Fruit fly (Drosophila melanogaster) whole organism, pupa: Measurements from ENCODE around the gene CG6726.

Experiments used
- CG12605 ChIP-seq: fragments of 200-800 bp; sonication (Bioruptor generic); IDR thresholded peaks from 2 replicates; pipeline ENCODE4 v1.3.6; 2022; ENCODE audit warnings: missing biosample characterization, missing genetic modification characterization
- CG13204 ChIP-seq: fragments of 200-800 bp; sonication (Bioruptor generic); optimal IDR thresholded peaks from 2 replicates; lab custom pipeline; 2018; ENCODE audit warnings: missing biosample characterization, mild to moderate bottlenecking, missing genetic modification characterization, moderate library complexity
- CG14655 ChIP-seq: fragments of 200-800 bp; sonication (Bioruptor generic); optimal IDR thresholded peaks from 3 replicates; lab custom pipeline; 2017; ENCODE audit warnings: mild to moderate bottlenecking, missing biosample characterization, missing genetic modification reagents, missing genetic modification characterization
- CG15710 ChIP-seq: fragments of 200-800 bp; sonication (Bioruptor generic); optimal IDR thresholded peaks from 2 replicates; lab custom pipeline; 2018; ENCODE audit warnings: missing biosample characterization, mild to moderate bottlenecking, missing genetic modification characterization, moderate library complexity
- CG17806 ChIP-seq: fragments of 200-800 bp; sonication (Bioruptor generic); optimal IDR thresholded peaks from 2 replicates; lab custom pipeline; 2018; ENCODE audit warnings: missing biosample characterization, mild to moderate bottlenecking, missing genetic modification characterization, moderate library complexity
- CG32121 ChIP-seq: fragments of 200-800 bp; sonication (Bioruptor generic); IDR thresholded peaks from 2 replicates; pipeline ENCODE4 v1.3.6; 2022; ENCODE audit warnings: missing biosample characterization, missing genetic modification characterization
- CG34367 ChIP-seq: fragments of 200-800 bp; sonication (Bioruptor generic); optimal IDR thresholded peaks from 2 replicates; lab custom pipeline; 2018; ENCODE audit warnings: missing biosample characterization, mild to moderate bottlenecking, missing genetic modification characterization
- CG4496 ChIP-seq: fragments of 200-800 bp; sonication (Bioruptor generic); IDR thresholded peaks from 3 replicates; pipeline ENCODE4 v1.3.6; 2022; ENCODE audit warnings: missing biosample characterization, missing genetic modification characterization
- CG8159 ChIP-seq: fragments of 200-800 bp; sonication (Bioruptor generic); optimal IDR thresholded peaks from 3 replicates; lab custom pipeline; 2018; ENCODE audit warnings: missing biosample characterization, mild to moderate bottlenecking, missing genetic modification characterization, moderate library complexity
- CG8301 ChIP-seq: fragments of 200-800 bp; sonication (Bioruptor generic); optimal IDR thresholded peaks from 2 replicates; lab custom pipeline; 2018; ENCODE audit warnings: missing biosample characterization, mild to moderate bottlenecking, missing genetic modification characterization
- CG9948 ChIP-seq: fragments of 200-800 bp; sonication (Bioruptor generic); optimal IDR thresholded peaks from 2 replicates; lab custom pipeline; 2018; ENCODE audit warnings: missing biosample characterization, mild to moderate bottlenecking, missing genetic modification characterization, moderate library complexity
- D1 ChIP-seq: fragments of 200-800 bp; sonication (Bioruptor generic); optimal IDR thresholded peaks from 2 replicates; lab custom pipeline; 2018; ENCODE audit warnings: missing biosample characterization, mild to moderate bottlenecking, missing genetic modification characterization, moderate library complexity
- EcR ChIP-seq: fragments of 200-800 bp; sonication (Bioruptor generic); optimal IDR thresholded peaks from 3 replicates; lab custom pipeline; 2019; ENCODE audit warnings: missing biosample characterization, missing genetic modification characterization, mild to moderate bottlenecking, moderate library complexity, missing genetic modification reagents
- Ets98B ChIP-seq: fragments of 200-800 bp; sonication (Bioruptor generic); IDR thresholded peaks from 2 replicates; pipeline ENCODE4 v1.3.6; 2022; ENCODE audit warnings: missing biosample characterization, missing genetic modification characterization
- Pif1A ChIP-seq: fragments of 200-800 bp; sonication (Bioruptor generic); optimal IDR thresholded peaks from 3 replicates; lab custom pipeline; 2016; ENCODE audit warnings: missing biosample characterization, missing genetic modification characterization
- Pif1B ChIP-seq: fragments of 200-800 bp; sonication (Bioruptor generic); optimal IDR thresholded peaks from 3 replicates; lab custom pipeline; 2016; ENCODE audit warnings: missing biosample characterization, missing genetic modification characterization
- Snoo ChIP-seq: fragments of 200-800 bp; sonication (Bioruptor generic); optimal IDR thresholded peaks from 3 replicates; lab custom pipeline; 2017; ENCODE audit warnings: missing biosample characterization, mild to moderate bottlenecking, missing genetic modification characterization, inconsistent platforms
- fd96Ca ChIP-seq: fragments of 200-800 bp; sonication (Bioruptor generic); IDR thresholded peaks from 3 replicates; pipeline ENCODE4 v1.3.6; 2022; ENCODE audit warnings: missing biosample characterization, missing genetic modification characterization
- gl ChIP-seq: fragments of 200-800 bp; sonication (Bioruptor generic); optimal IDR thresholded peaks from 2 replicates; lab custom pipeline; 2018; ENCODE audit warnings: missing biosample characterization, mild to moderate bottlenecking, missing genetic modification characterization
- rn ChIP-seq: fragments of 200-800 bp; sonication (Bioruptor generic); IDR thresholded peaks from 2 replicates; pipeline ENCODE4 v1.3.6; 2022; ENCODE audit warnings: missing biosample characterization, missing genetic modification characterization

Gene CG6726

DNA sequence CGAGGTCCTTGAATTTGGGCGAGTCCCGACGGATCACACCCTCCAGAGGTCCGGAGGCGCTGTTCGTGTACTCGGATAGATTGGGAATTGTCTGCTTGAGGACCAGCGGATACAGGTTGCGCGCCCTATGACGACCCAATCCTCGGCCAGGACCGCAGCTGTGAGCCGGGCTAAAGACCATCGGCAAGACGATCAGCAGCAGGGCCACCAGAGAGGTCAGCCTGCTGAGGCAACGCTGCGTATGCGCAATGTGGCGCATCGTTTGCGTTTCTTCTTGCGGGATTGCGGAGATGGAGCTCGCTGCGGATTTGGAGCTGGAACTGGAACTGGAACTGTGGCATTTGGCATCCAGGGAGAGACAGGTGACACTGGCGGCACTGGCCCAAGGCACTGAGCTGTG, 49.6 kb downstream of the CG6726 start:
- no peak for TF ChIP-seq Pif1B (GFP tag; lab: Kevin White, UChicago)
- TF ChIP-seq CG8159 (tag; lab: Kevin White, UChicago) = no peak
- TF ChIP-seq CG15710 (tag; lab: Kevin White, UChicago) = no peak
- no peak for TF ChIP-seq D1 (tag; lab: Kevin White, UChicago)
- TF ChIP-seq Ets98B = no peak
- TF ChIP-seq CG8301 = no peak
- TF ChIP-seq Pif1A (GFP tag; lab: Kevin White, UChicago) = no peak
- no peak for TF ChIP-seq gl (tag; lab: Kevin White, UChicago)
- no peak for TF ChIP-seq rn (GFP tag; lab: Robert Waterston, UW)
- no peak for TF ChIP-seq CG17806 (tag; lab: Kevin White, UChicago)
- TF ChIP-seq CG32121 (GFP tag; lab: Robert Waterston, UW) = no peak
- no peak for TF ChIP-seq CG12605 (GFP tag; lab: Robert Waterston, UW)
- TF ChIP-seq Snoo (tag; lab: Kevin White, UChicago) = no peak
- no peak for TF ChIP-seq CG34367 (tag; lab: Kevin White, UChicago)
- no peak for TF ChIP-seq CG9948 (tag; lab: Kevin White, UChicago)
- no peak for TF ChIP-seq CG14655 (GFP tag; lab: Kevin White, UChicago)

DNA sequence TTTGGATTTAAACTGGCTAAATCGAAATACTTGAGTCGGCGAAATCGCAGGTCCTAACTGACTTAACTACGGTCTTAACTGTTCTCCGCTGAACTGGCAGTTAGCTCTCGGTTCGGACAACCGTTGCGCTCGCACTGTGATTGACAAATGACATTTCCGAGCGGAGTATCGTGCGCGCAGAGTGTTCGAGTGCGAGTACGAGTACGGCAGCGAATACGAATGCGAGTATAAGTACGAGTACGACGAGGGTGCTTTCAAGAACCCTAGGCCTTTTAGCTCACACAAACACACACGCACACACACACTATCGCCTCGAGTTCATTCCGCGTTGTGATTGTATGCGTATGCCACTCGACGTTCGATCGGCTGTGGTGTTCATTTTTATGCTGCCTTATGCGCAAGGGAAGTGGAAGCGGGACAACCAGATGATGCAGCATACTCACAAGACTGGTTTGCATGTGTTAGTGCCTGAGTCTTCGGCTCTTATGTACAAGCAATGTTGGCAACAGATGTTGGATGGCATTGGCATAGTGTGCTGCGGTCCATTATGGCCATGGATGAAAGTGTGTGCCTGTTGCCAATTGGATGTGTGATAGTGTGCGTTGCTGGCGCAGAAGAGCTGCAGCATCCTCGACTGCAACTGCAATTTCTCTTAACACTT, 50.3 kb downstream of the CG6726 start, which contains the start of gene hh:
Gene hh (minus strand): TSS at position 229 of the 661 bp plus-strand sequence.
- 0 out of 3 replicates have a peak, but pooled peaks have one; percentile 49 for TF ChIP-seq CG4496 (GFP tag; lab: Robert Waterston, UW)
- no peak for TF ChIP-seq CG8301
- TF ChIP-seq, all 21 proteins: peak for 1

DNA sequence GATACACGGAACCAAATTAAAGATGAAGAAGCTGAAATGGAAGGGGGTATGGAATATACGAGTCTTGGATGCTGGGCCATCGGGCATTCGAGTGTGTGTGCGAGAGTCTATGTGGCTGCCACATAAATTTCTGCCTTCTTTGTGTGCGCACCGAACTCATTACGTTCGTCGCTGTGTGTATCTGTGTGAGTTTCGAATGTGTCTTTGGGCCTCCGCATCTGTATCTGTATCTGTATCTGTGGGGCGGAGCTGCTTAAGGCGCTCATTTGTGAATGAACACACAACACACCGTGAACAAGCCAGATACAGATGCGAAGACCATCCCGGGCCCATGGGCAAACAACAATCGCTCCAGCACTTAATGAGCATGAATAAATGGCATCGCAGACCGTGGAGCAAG, 51.9 kb downstream of the CG6726 start:
- TF ChIP-seq EcR (GFP tag; lab: Kevin White, UChicago) (no peak), CG17806 (tag; lab: Kevin White, UChicago) (no peak), D1 (tag; lab: Kevin White, UChicago) (no peak), CG15710 (tag; lab: Kevin White, UChicago) (no peak), CG13204 (GFP tag; lab: Kevin White, UChicago) (no peak), CG8159 (tag; lab: Kevin White, UChicago) (no peak), Pif1A (GFP tag; lab: Kevin White, UChicago) (no peak), gl (tag; lab: Kevin White, UChicago) (no peak), Ets98B (no peak), Snoo (tag; lab: Kevin White, UChicago) (no peak), CG34367 (tag; lab: Kevin White, UChicago) (no peak), CG9948 (tag; lab: Kevin White, UChicago) (no peak), CG4496 (GFP tag; lab: Robert Waterston, UW) (no peak), CG8301 (no peak), Pif1B (GFP tag; lab: Kevin White, UChicago) (no peak)

DNA sequence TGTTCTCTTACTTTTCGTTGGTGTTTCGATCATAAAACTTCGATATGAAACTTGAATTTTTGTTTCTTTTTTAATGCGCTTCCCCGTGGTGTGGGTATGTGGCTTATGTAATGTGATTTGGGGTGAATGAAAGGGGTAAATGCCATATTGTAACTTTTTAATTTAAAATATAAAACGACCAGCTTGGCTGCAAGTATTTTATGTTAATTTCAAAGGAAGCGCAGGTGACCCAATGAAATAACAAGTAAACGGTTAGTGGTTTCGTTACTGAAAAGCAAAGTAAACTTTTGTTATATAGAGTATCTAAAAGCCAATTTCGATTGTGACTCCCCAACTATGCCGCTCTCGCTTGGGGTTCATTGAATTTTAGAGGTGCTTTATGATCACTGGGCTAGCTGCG, 53.1 kb downstream of the CG6726 start:
- TF ChIP-seq Pif1A (GFP tag; lab: Kevin White, UChicago) (no peak), Ets98B (no peak), CG14655 (GFP tag; lab: Kevin White, UChicago) (peak; percentile 15), CG9948 (tag; lab: Kevin White, UChicago) (no peak), fd96Ca (GFP tag; lab: Robert Waterston, UW) (no peak), CG13204 (GFP tag; lab: Kevin White, UChicago) (no peak), CG15710 (tag; lab: Kevin White, UChicago) (peak; percentile 38), CG17806 (tag; lab: Kevin White, UChicago) (peak; percentile 13), EcR (GFP tag; lab: Kevin White, UChicago) (peak; percentile 25), rn (GFP tag; lab: Robert Waterston, UW) (no peak), gl (tag; lab: Kevin White, UChicago) (no peak), Snoo (tag; lab: Kevin White, UChicago) (no peak)
